Worm (Caenorhabditis elegans) whole organism, L3 larva: ENCODE measurements around the gene B0563.10.

ENCODE experiments used
- R02D3.7 ChIP-seq: fragments of 150-350 bp; optimal IDR thresholded peaks from 2 replicates; lab custom pipeline; 2014; ENCODE audit warnings: missing biosample characterization, missing genetic modification characterization
- ZK546.5 ChIP-seq: sonication (generic microtip); optimal IDR thresholded peaks from 2 replicates; lab custom pipeline; 2017; ENCODE audit warnings: missing biosample characterization, missing genetic modification characterization
- aly-2 ChIP-seq: fragments of 150-350 bp; optimal IDR thresholded peaks from 2 replicates; lab custom pipeline; 2014; ENCODE audit warnings: missing biosample characterization, missing genetic modification characterization
- ama-1 ChIP-seq: fragments of 150-350 bp; optimal IDR thresholded peaks from 2 replicates; lab custom pipeline; 2018
- ceh-16 ChIP-seq: sonication (generic microtip); optimal IDR thresholded peaks from 2 replicates; lab custom pipeline; 2017; ENCODE audit warnings: missing biosample characterization, missing genetic modification characterization
- ceh-28 ChIP-seq: fragments of 150-350 bp; optimal IDR thresholded peaks from 2 replicates; lab custom pipeline; 2014; ENCODE audit warnings: missing biosample characterization, missing genetic modification reagents, missing genetic modification characterization
- ceh-82 ChIP-seq: fragments of 150-350 bp; optimal IDR thresholded peaks from 2 replicates; lab custom pipeline; 2014; ENCODE audit warnings: missing biosample characterization, missing genetic modification characterization
- ceh-9 ChIP-seq: sonication (generic microtip); optimal IDR thresholded peaks from 2 replicates; lab custom pipeline; 2018; ENCODE audit warnings: missing biosample characterization, missing genetic modification characterization
- daf-12 ChIP-seq: fragments of 150-350 bp; optimal IDR thresholded peaks from 2 replicates; lab custom pipeline; 2014; ENCODE audit warnings: missing biosample characterization, missing genetic modification reagents, missing genetic modification characterization
- egl-5 ChIP-seq: fragments of 150-350 bp; optimal IDR thresholded peaks from 2 replicates; lab custom pipeline; 2017; ENCODE audit warnings: missing biosample characterization, missing genetic modification reagents, missing genetic modification characterization, inconsistent platforms
- elt-1 ChIP-seq: fragments of 150-350 bp; optimal IDR thresholded peaks from 2 replicates; lab custom pipeline; 2014; ENCODE audit warnings: missing biosample characterization, missing genetic modification characterization
- elt-2 ChIP-seq: sonication (generic microtip); optimal IDR thresholded peaks from 2 replicates; lab custom pipeline; 2016; ENCODE audit warnings: missing genetic modification reagents, mild to moderate bottlenecking, missing genetic modification characterization, missing compliant biosample characterization
- elt-3 ChIP-seq, 3 experiments: fragments of 150-350 bp in 1 of 3; sonication (generic microtip) in 2 of 3; optimal IDR thresholded peaks; 2 replicates in 2 of 3; 4 replicates in 1 of 3; lab custom pipeline; 2014 to 2017; ENCODE audit warnings: missing biosample characterization in 3 of 3, missing genetic modification characterization in 3 of 3
- eor-1 ChIP-seq, 2 experiments: fragments of 150-350 bp; optimal IDR thresholded peaks; 2 replicates each; lab custom pipeline; 2014 to 2018; ENCODE audit warnings: missing biosample characterization in 2 of 2, missing genetic modification characterization in 2 of 2
- fkh-10 ChIP-seq: sonication (generic microtip); optimal IDR thresholded peaks from 2 replicates; lab custom pipeline; 2017; ENCODE audit warnings: missing biosample characterization, missing genetic modification reagents, missing genetic modification characterization
- fkh-2 ChIP-seq: fragments of 150-350 bp; optimal IDR thresholded peaks from 2 replicates; lab custom pipeline; 2014; ENCODE audit warnings: missing biosample characterization, missing genetic modification reagents, missing genetic modification characterization
- fos-1 ChIP-seq: fragments of 150-350 bp; optimal IDR thresholded peaks from 2 replicates; lab custom pipeline; 2014; ENCODE audit warnings: missing biosample characterization, missing genetic modification characterization
- lin-15B ChIP-seq: fragments of 150-350 bp; optimal IDR thresholded peaks from 2 replicates; lab custom pipeline; 2014; ENCODE audit warnings: missing biosample characterization, missing genetic modification characterization
- lin-39 ChIP-seq: fragments of 150-350 bp; optimal IDR thresholded peaks from 2 replicates; lab custom pipeline; 2018; ENCODE audit warnings: missing biosample characterization, missing genetic modification reagents, missing genetic modification characterization
- mml-1 ChIP-seq: fragments of 150-350 bp; sonication (generic microtip); optimal IDR thresholded peaks from 3 replicates; lab custom pipeline; 2014; ENCODE audit warnings: missing biosample characterization, missing genetic modification characterization
- nhr-12 ChIP-seq: fragments of 150-350 bp; optimal IDR thresholded peaks from 2 replicates; lab custom pipeline; 2014; ENCODE audit warnings: missing biosample characterization, missing genetic modification characterization
- nhr-23 ChIP-seq: fragments of 150-350 bp; optimal IDR thresholded peaks from 2 replicates; lab custom pipeline; 2014; ENCODE audit warnings: missing biosample characterization, missing genetic modification reagents, missing genetic modification characterization
- nhr-237 ChIP-seq: fragments of 150-350 bp; optimal IDR thresholded peaks from 2 replicates; lab custom pipeline; 2014; ENCODE audit warnings: missing biosample characterization, missing genetic modification characterization
- nhr-28 ChIP-seq: fragments of 150-350 bp; optimal IDR thresholded peaks from 2 replicates; lab custom pipeline; 2014; ENCODE audit warnings: missing biosample characterization, missing genetic modification characterization
- nhr-43 ChIP-seq: sonication (generic microtip); optimal IDR thresholded peaks from 2 replicates; lab custom pipeline; 2016; ENCODE audit warnings: mild to moderate bottlenecking, missing genetic modification characterization, missing compliant biosample characterization; ENCODE audit not compliant: poor library complexity, severe bottlenecking
- nhr-67 ChIP-seq: fragments of 150-350 bp; optimal IDR thresholded peaks from 2 replicates; lab custom pipeline; 2014; ENCODE audit warnings: missing biosample characterization, missing genetic modification characterization
- nhr-76 ChIP-seq: fragments of 150-350 bp; sonication (generic microtip); optimal IDR thresholded peaks from 5 replicates; lab custom pipeline; 2014; ENCODE audit warnings: missing biosample characterization, missing genetic modification characterization
- nhr-77 ChIP-seq: fragments of 150-350 bp; optimal IDR thresholded peaks from 2 replicates; lab custom pipeline; 2014; ENCODE audit warnings: missing biosample characterization, missing genetic modification characterization
- pha-4 ChIP-seq: fragments of 150-350 bp; optimal IDR thresholded peaks from 2 replicates; lab custom pipeline; 2014; ENCODE audit warnings: missing biosample characterization, missing genetic modification reagents, missing genetic modification characterization
- pqm-1 ChIP-seq: fragments of 150-350 bp; optimal IDR thresholded peaks from 2 replicates; lab custom pipeline; 2017; ENCODE audit warnings: missing biosample characterization, missing genetic modification characterization, inconsistent platforms
- sea-2 ChIP-seq: fragments of 150-350 bp; sonication (generic microtip); optimal IDR thresholded peaks from 4 replicates; lab custom pipeline; 2014; ENCODE audit warnings: missing biosample characterization, missing genetic modification reagents, missing genetic modification characterization
- skn-1 ChIP-seq: fragments of 150-350 bp; optimal IDR thresholded peaks from 2 replicates; lab custom pipeline; 2014; ENCODE audit warnings: missing biosample characterization, missing genetic modification characterization
- snpc-4 ChIP-seq: fragments of 150-350 bp; optimal IDR thresholded peaks from 2 replicates; lab custom pipeline; 2014; ENCODE audit warnings: missing biosample characterization, missing genetic modification characterization
- tbx-2 ChIP-seq: sonication (generic microtip); optimal IDR thresholded peaks from 2 replicates; lab custom pipeline; 2016; ENCODE audit warnings: mild to moderate bottlenecking, missing genetic modification characterization, missing compliant biosample characterization
- unc-39 ChIP-seq: sonication (generic microtip); optimal IDR thresholded peaks from 4 replicates; lab custom pipeline; 2017; ENCODE audit warnings: missing biosample characterization, missing genetic modification characterization
- zag-1 ChIP-seq: fragments of 150-350 bp; optimal IDR thresholded peaks from 2 replicates; lab custom pipeline; 2014; ENCODE audit warnings: missing biosample characterization, missing genetic modification characterization
- ztf-4 ChIP-seq: fragments of 150-350 bp; optimal IDR thresholded peaks from 2 replicates; lab custom pipeline; 2014; ENCODE audit warnings: missing biosample characterization, missing genetic modification characterization

Gene B0563.10

DNA sequence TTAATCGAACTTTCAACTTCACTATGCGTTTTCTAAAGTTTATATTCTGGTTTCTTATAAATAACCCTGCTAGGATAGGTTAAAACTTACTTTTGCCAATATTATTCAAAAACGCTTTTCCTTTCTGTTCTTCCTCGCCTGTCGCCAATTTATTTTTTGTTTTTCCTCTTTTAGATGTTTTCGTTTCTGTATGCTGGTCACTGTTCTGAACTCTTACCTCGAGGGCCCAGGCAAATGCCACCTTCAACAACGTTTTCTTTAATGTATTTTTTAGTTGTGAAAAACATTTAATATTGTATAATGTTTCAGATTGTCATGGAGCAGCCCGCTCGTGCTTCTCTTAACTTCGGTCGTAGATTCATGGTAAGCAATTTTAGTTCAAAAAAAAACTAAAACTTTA, 15.1 kb upstream of the B0563.10 start, which contains the start of gene Y81B9A.3:
TSS of gene Y81B9A.3 (plus strand) at position 301 of the 400 bp plus-strand sequence.
- TF ChIP-seq ZK546.5 (tag; lab: Kevin White, UChicago) = no peak
- TF ChIP-seq aly-2 (tag; lab: Kevin White, UChicago) = no peak
- no peak for TF ChIP-seq ceh-9 (tag; lab: Kevin White, UChicago)
- no peak for TF ChIP-seq fkh-2 (tag; lab: Kevin White, UChicago)
- no peak for TF ChIP-seq mml-1
- TF ChIP-seq ztf-4 (tag; lab: Kevin White, UChicago) = no peak
- no peak for TF ChIP-seq nhr-77 (tag; lab: Kevin White, UChicago)
- no peak for TF ChIP-seq pqm-1
- no peak for TF ChIP-seq unc-39 (tag; lab: Kevin White, UChicago)

DNA sequence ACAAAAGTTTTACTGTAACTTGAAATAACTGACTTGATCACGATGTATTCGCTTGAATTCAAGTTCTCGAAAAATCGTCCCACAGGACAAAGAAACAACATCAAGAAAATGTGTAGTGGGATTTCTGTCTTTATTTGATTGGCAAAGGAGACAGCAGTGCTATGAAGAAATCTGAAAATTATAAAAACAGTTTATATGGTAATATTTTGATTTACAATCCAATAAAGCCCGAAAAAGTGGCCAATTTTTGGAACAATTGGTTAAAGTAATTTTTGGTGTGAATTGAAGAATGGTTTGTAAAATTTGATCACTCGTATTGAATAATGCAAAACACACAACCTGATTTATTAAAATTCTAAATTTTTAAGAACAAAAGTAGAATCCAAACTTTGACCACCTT, 13.8 kb upstream of the B0563.10 start, which contains the start of gene Y81B9A.4:
TSS of gene Y81B9A.4 (minus strand) at position 101 of the 400 bp plus-strand sequence.
- TF ChIP-seq eor-1 (tag; optimal IDR thresholded peaks at IDR 0.05; lab: Kevin White, UChicago) (no peak), R02D3.7 (tag; lab: Kevin White, UChicago) (no peak), sea-2 (GFP tag; lab: Kevin White, UChicago) (no peak), nhr-12 (tag; lab: Kevin White, UChicago) (no peak), pqm-1 (no peak), zag-1 (tag; lab: Kevin White, UChicago) (no peak), ceh-16 (tag; lab: Kevin White, UChicago) (no peak), tbx-2 (no peak), ceh-82 (no peak)
- TF ChIP-seq, all 47 proteins: peak for 0

DNA sequence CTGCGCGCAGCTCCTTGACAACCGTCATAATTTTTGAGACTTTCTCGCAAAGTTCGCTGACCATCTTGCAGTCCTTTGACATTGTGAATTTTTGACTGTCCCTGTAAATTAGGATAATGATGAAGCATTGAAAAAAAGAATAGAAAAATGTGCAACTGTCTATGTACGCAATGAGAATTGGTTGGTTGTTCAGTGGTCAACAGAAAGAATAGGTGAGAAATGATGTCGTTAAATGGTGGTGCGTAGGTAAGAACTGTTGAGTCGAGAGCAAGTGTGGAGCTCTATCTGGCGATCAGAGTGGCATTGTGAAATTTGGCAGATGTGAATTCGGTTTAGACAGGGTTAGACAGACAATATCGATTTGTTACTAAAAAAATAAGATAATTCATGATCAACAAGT, 7.4 kb upstream of the B0563.10 start, which contains the start of gene B0563.8:
TSS of gene B0563.8 (minus strand) at position 101 of the 400 bp plus-strand sequence.
- TF ChIP-seq fos-1 (tag; lab: Kevin White, UChicago) = no peak
- no peak for TF ChIP-seq snpc-4
- TF ChIP-seq fkh-2 (tag; lab: Kevin White, UChicago) = no peak
- no peak for TF ChIP-seq nhr-237 (tag; lab: Kevin White, UChicago)
- no peak for TF ChIP-seq sea-2 (GFP tag; lab: Kevin White, UChicago)
- no peak for TF ChIP-seq ceh-82
- no peak for TF ChIP-seq mml-1
- no peak for TF ChIP-seq lin-15B (tag; lab: Kevin White, UChicago)
- no peak for TF ChIP-seq tbx-2
- TF ChIP-seq lin-39 (tag; lab: Kevin White, UChicago) = no peak
- no peak for TF ChIP-seq nhr-23 (tag; lab: Kevin White, UChicago)
- TF ChIP-seq daf-12 (tag; lab: Kevin White, UChicago) = no peak
- TF ChIP-seq zag-1 (tag; lab: Kevin White, UChicago) = no peak
- TF ChIP-seq nhr-76 (tag; lab: Kevin White, UChicago) = no peak

DNA sequence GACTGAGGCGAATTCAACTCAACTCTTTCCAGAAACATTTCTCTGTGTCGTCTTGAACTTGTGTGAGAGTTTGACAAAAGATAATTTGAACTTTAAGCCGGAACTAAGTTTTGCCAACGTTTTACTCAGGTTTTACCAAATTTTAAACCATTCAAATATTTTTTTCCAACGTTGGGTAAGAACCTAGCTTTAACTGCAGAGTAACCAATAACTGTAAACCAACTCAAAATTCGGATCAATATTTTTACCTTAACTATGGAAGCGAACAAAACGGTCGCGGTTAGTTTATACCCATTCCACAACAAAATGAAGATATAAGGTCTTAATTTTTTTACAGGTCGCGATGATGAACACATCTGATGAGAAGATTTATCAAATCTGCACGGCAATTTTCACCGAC, 5.7 kb upstream of the B0563.10 start:
- TF ChIP-seq nhr-67 (tag; lab: Kevin White, UChicago) (no peak), elt-2 (no peak), aly-2 (tag; lab: Kevin White, UChicago) (no peak), nhr-43 (tag; lab: Kevin White, UChicago) (no peak), elt-3 (tag; optimal IDR thresholded peaks at IDR 0.05; lab: Kevin White, UChicago) (no peak), nhr-23 (tag; lab: Kevin White, UChicago) (no peak), ceh-82 (no peak), mml-1 (no peak), pha-4 (tag; lab: Kevin White, UChicago) (no peak), elt-1 (tag; lab: Kevin White, UChicago) (no peak), fkh-10 (GFP tag; lab: Kevin White, UChicago) (no peak), lin-15B (tag; lab: Kevin White, UChicago) (no peak), nhr-28 (tag; lab: Kevin White, UChicago) (no peak), sea-2 (GFP tag; lab: Kevin White, UChicago) (no peak), skn-1 (no peak), ceh-16 (tag; lab: Kevin White, UChicago) (no peak), nhr-77 (tag; lab: Kevin White, UChicago) (no peak), fkh-2 (tag; lab: Kevin White, UChicago) (no peak), zag-1 (tag; lab: Kevin White, UChicago) (no peak)

DNA sequence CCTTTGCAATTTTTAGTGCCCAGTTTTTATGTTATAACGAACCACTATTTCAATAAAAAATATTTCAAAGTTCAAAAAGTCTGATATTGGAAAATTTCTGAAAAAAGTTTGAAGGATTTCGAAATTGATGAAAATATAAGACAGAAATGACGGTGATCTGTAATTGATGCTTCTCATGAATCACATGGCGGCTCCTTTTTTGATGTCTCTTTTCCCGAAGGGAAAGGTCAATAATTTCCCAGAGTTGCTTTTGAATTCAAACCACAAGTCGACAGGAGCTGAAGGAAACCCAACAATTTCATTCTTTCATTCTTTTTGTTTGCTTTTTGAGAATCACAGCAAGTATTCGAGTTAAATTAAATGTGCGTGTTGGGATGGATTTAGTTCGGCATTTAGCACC, 5.2 kb upstream of the B0563.10 start, which contains the start of gene B0563.18:
TSS of gene B0563.18 (plus strand) at position 301 of the 400 bp plus-strand sequence.
- TF ChIP-seq lin-39 (tag; lab: Kevin White, UChicago) (no peak), pqm-1 (no peak), egl-5 (no peak), mml-1 (no peak), ama-1 (lab: Kevin White, UChicago) (no peak), nhr-76 (tag; lab: Kevin White, UChicago) (no peak), nhr-67 (tag; lab: Kevin White, UChicago) (no peak), ceh-28 (tag; lab: Kevin White, UChicago) (no peak), tbx-2 (no peak)
